Worm (Caenorhabditis elegans) whole organism, midembryonic: ENCODE results near the gene F35F10.1.

Experiments used
- T22C8.4 ChIP-seq: fragments of 200-800 bp; sonication (Bioruptor generic); IDR thresholded peaks from 2 replicates; pipeline ENCODE4 v1.3.6; 2022; ENCODE audit warnings: missing genetic modification characterization, missing compliant biosample characterization
- flt-1 ChIP-seq: fragments of 200-800 bp; sonication (Bioruptor generic); IDR thresholded peaks from 2 replicates; pipeline ENCODE4 v1.3.6; 2022; ENCODE audit warnings: missing genetic modification characterization, missing compliant biosample characterization
- klf-2 ChIP-seq: fragments of 200-800 bp; sonication (Bioruptor generic); conservative IDR thresholded peaks from 2 replicates; pipeline ENCODE4 v1.3.6; 2022; ENCODE audit warnings: missing genetic modification reagents, missing genetic modification characterization, missing compliant biosample characterization
- ref-1 ChIP-seq: fragments of 200-800 bp; sonication (Bioruptor generic); conservative IDR thresholded peaks from 2 replicates; pipeline ENCODE4 v1.3.6; 2022; ENCODE audit warnings: missing genetic modification reagents, missing genetic modification characterization, missing compliant biosample characterization
- ztf-23 ChIP-seq: fragments of 200-800 bp; sonication (Bioruptor generic); IDR thresholded peaks from 2 replicates; pipeline ENCODE4 v1.3.6; 2022; ENCODE audit warnings: missing genetic modification reagents, missing genetic modification characterization, missing compliant biosample characterization

- no peak for TF ChIP-seq ztf-23 (GFP tag; lab: Robert Waterston, UW)
- TF ChIP-seq T22C8.4: no peak
- no peak for TF ChIP-seq flt-1 (GFP tag; lab: Robert Waterston, UW)
- no peak for TF ChIP-seq ref-1
- TF ChIP-seq klf-2 (GFP tag; lab: Robert Waterston, UW): no peak
These were observed 30.4 kb downstream of the F35F10.1 start, which contains the start of gene fbxa-65 for ce11 chrV:3346434-3347019.
